Fruit fly (Drosophila melanogaster): ENCODE measurements around the gene Rat1.

Rat1 gene

dm6 chr2L:6874526-6875198 is 33.2 kb upstream of the Rat1 start, which contains the start of gene Nlg2 (continued):
- TF ChIP-seq CG33213 (GFP tag; optimal IDR thresholded peaks at IDR 0.05) (no peak), Sox100B (GFP tag; optimal IDR thresholded peaks at IDR 0.05) (peak; percentile 80), CG3407 (GFP tag; optimal IDR thresholded peaks at IDR 0.05) (no peak), CG33557 (GFP tag; optimal IDR thresholded peaks at IDR 0.05) (no peak), CG10959 (GFP tag; IDR thresholded peaks at IDR 0.05) (no peak), her (GFP tag; optimal IDR thresholded peaks at IDR 0.05) (no peak), amos (GFP tag; IDR thresholded peaks at IDR 0.05; ENCODE audit: partially characterized antibody) (no peak), vvl (GFP tag; IDR thresholded peaks at IDR 0.05) (no peak), CG9817 (tag; optimal IDR thresholded peaks at IDR 0.05) (peak; percentile 36), oc (tag; optimal IDR thresholded peaks at IDR 0.05) (no peak), CG12659 (GFP tag; optimal IDR thresholded peaks at IDR 0.05) (peak; percentile 73), CG17328 (GFP tag; IDR thresholded peaks at IDR 0.05) (no peak), CG34376 (GFP tag; optimal IDR thresholded peaks at IDR 0.05) (peak; percentile 40), Sin3A (optimal IDR thresholded peaks at IDR 0.05) (no peak), Dref (GFP tag; IDR thresholded peaks at IDR 0.05) (0 out of 2 replicates have a peak, but pooled peaks have one; percentile 10), CG1647 (GFP tag; optimal IDR thresholded peaks at IDR 0.05) (no peak), Side (GFP tag; optimal IDR thresholded peaks at IDR 0.05) (no peak), Ets65A (GFP tag) (peak; percentile 87), CG4404 (GFP tag; IDR thresholded peaks at IDR 0.05) (no peak), tll (GFP tag; optimal IDR thresholded peaks at IDR 0.05) (no peak), BEAF-32 (GFP tag; optimal IDR thresholded peaks at IDR 0.05) (no peak), CG18619 (GFP tag; optimal IDR thresholded peaks at IDR 0.05) (peak; percentile 77), lov (optimal IDR thresholded peaks at IDR 0.05) (no peak), lov (GFP tag; IDR thresholded peaks at IDR 0.05) (no peak), Hr39 (optimal IDR thresholded peaks at IDR 0.05) (no peak), CG1529 (GFP tag; optimal IDR thresholded peaks at IDR 0.05) (peak; percentile 34), fru (optimal IDR thresholded peaks at IDR 0.05) (no peak), bab2 (GFP tag; optimal IDR thresholded peaks at IDR 0.05) (no peak), CG17829 (tag; optimal IDR thresholded peaks at IDR 0.05) (peak; percentile 43), CTCF (GFP tag; optimal IDR thresholded peaks at IDR 0.05) (no peak), Max (GFP tag; optimal IDR thresholded peaks at IDR 0.05) (no peak), ranshi (GFP tag; IDR thresholded peaks at IDR 0.05) (no peak), CG13123 (GFP tag; optimal IDR thresholded peaks at IDR 0.05) (no peak), ab (GFP tag; optimal IDR thresholded peaks at IDR 0.05) (no peak), CG17186 (GFP tag; optimal IDR thresholded peaks at IDR 0.05) (no peak), kah (GFP tag; optimal IDR thresholded peaks at IDR 0.05) (no peak), Dek (tag; optimal IDR thresholded peaks at IDR 0.05) (peak; percentile 48), Dfd (GFP tag; optimal IDR thresholded peaks at IDR 0.05) (no peak), CG8924 (tag; optimal IDR thresholded peaks at IDR 0.05) (peak; percentile 69), nau (GFP tag; optimal IDR thresholded peaks at IDR 0.05) (peak; percentile 26), CG4424 (GFP tag; optimal IDR thresholded peaks at IDR 0.05) (peak; percentile 52), CG3281 (GFP tag; optimal IDR thresholded peaks at IDR 0.05) (peak; percentile 80), CG4617 (GFP tag; optimal IDR thresholded peaks at IDR 0.05; ENCODE audit: borderline replicate concordance) (no peak), HLHmδ (GFP tag; optimal IDR thresholded peaks at IDR 0.05) (no peak), bbx (GFP tag; IDR thresholded peaks at IDR 0.05; ENCODE audit: partially characterized antibody) (no peak), sima (GFP tag; optimal IDR thresholded peaks at IDR 0.05) (no peak), sens (GFP tag) (no peak), bsh (GFP tag; optimal IDR thresholded peaks at IDR 0.05) (no peak), fu2 (GFP tag; optimal IDR thresholded peaks at IDR 0.05) (no peak), wdn (GFP tag; IDR thresholded peaks at IDR 0.05) (no peak), maf-S (GFP tag; optimal IDR thresholded peaks at IDR 0.05) (no peak), Antp (GFP tag; optimal IDR thresholded peaks at IDR 0.05) (no peak)
